Fruit fly (Drosophila melanogaster) whole organism, adult: Measurements from ENCODE around the gene CG34398.

Source experiments
- CG7045 ChIP-seq: fragments of 200-800 bp; sonication (Bioruptor generic); optimal IDR thresholded peaks from 2 replicates; lab custom pipeline; 2017; ENCODE audit warnings: missing biosample characterization, mild to moderate bottlenecking, missing genetic modification characterization
- Crg-1 ChIP-seq: fragments of 200-800 bp; sonication (Bioruptor generic); optimal IDR thresholded peaks from 2 replicates; lab custom pipeline; 2016; ENCODE audit warnings: missing biosample characterization, missing genetic modification characterization
- Mnt ChIP-seq: fragments of 200-800 bp; sonication (Bioruptor generic); optimal IDR thresholded peaks from 2 replicates; lab custom pipeline; 2016; ENCODE audit warnings: missing biosample characterization, mild to moderate bottlenecking, missing genetic modification characterization

- TF ChIP-seq Mnt (GFP tag; lab: Kevin White, UChicago): no peak
- TF ChIP-seq CG7045 (GFP tag; lab: Kevin White, UChicago): no peak
- no peak for TF ChIP-seq Crg-1
Observed at dm6 chr2L:8915709-8916108, 17.1 kb downstream of the CG34398 start.
